Worm (Caenorhabditis elegans): ENCODE measurements around the gene C13G5.2.

DNA sequence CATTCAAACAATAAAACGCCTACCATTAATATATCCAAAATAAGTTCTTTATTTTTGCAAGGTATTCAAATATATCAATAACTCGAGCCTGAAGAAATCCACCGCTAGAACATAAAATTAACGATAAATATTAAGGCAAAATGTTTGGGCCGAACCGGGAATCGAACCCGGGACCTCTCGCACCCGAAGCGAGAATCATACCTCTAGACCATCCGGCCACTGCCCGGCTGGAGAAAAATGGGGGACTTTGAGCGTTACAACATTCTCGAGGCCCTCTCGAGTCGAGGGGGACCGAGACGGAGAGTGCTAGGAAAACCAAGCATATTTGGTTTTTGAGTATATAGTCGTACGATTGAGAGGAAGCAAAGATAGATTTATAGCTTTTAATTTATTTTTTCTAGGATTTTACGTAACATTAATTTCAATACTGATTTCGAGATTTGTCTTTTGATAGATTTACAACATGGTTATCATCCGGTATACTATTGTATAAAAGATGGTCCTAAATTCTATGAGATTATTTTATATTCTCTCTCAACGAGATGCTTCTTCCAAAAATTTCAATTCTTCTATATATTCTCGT lies 32.1 kb upstream of the C13G5.2 start, which contains the start of gene flp-23:
- TF ChIP-seq ces-1 (GFP tag; optimal IDR thresholded peaks at IDR 0.05) (no peak), zip-2 (tag; optimal IDR thresholded peaks at IDR 0.05) (no peak), nhr-11 (tag; optimal IDR thresholded peaks at IDR 0.05) (no peak), fkh-10 (GFP tag; optimal IDR thresholded peaks at IDR 0.05) (no peak), madf-9 (GFP tag; conservative IDR thresholded peaks at IDR 0.05) (0 out of 2 replicates have a peak, but pooled peaks have one; percentile 27), ctbp-1 (GFP tag; IDR thresholded peaks at IDR 0.05) (no peak), egl-43 (GFP tag; IDR thresholded peaks at IDR 0.05) (no peak; the same call in none of the 2 replicates), set-16 (GFP tag; IDR thresholded peaks at IDR 0.05) (peak; percentile 68), zip-11 (GFP tag; IDR thresholded peaks at IDR 0.05) (no peak), skn-1 (tag; optimal IDR thresholded peaks at IDR 0.05) (no peak), unc-62 (GFP tag; optimal IDR thresholded peaks at IDR 0.05 in 1 of 2) (peak in 1 of 2 experiments; percentile 58), unc-62 (tag; optimal IDR thresholded peaks at IDR 0.05) (no peak), nhr-10 (tag; optimal IDR thresholded peaks at IDR 0.05) (no peak), mdl-1 (tag; optimal IDR thresholded peaks at IDR 0.05) (no peak), ama-1 (optimal IDR thresholded peaks at IDR 0.05) (no peak)
